Worm (Caenorhabditis elegans) whole organism, young adult: Measurements from ENCODE around the gene F41F3.9.

Experiments
- ceh-27 ChIP-seq: fragments of 200-800 bp; sonication (Bioruptor generic); optimal IDR thresholded peaks from 2 replicates; lab custom pipeline; 2018; ENCODE audit warnings: mild to moderate bottlenecking, missing genetic modification characterization, moderate library complexity, missing compliant biosample characterization
- nhr-179 ChIP-seq: sonication (generic microtip); optimal IDR thresholded peaks from 2 replicates; lab custom pipeline; 2016; ENCODE audit warnings: mild to moderate bottlenecking, missing genetic modification characterization, missing compliant biosample characterization
- pha-4 ChIP-seq: fragments of 150-350 bp; sonication (generic microtip); optimal IDR thresholded peaks from 2 replicates; lab custom pipeline; 2014; ENCODE audit warnings: missing biosample characterization, missing genetic modification reagents, missing genetic modification characterization

ce11 chrV:4649649-4650384 lies 5.5 kb upstream of the F41F3.9 start:
- TF ChIP-seq nhr-179 = no peak
- no peak for TF ChIP-seq pha-4
- no peak for TF ChIP-seq ceh-27 (GFP tag; lab: Kevin White, UChicago)
